Fruit fly (Drosophila melanogaster): Measurements from ENCODE around the gene Gr28a.

The Gr28a gene

dm6 chr2L:7419408-7420304 is 34.4 kb downstream of the Gr28a start:
- TF ChIP-seq CG8478 (optimal IDR thresholded peaks at IDR 0.05), result no peak
- peak; percentile 85 to 90 for TF ChIP-seq CTCF (optimal IDR thresholded peaks at IDR 0.05)

DNA sequence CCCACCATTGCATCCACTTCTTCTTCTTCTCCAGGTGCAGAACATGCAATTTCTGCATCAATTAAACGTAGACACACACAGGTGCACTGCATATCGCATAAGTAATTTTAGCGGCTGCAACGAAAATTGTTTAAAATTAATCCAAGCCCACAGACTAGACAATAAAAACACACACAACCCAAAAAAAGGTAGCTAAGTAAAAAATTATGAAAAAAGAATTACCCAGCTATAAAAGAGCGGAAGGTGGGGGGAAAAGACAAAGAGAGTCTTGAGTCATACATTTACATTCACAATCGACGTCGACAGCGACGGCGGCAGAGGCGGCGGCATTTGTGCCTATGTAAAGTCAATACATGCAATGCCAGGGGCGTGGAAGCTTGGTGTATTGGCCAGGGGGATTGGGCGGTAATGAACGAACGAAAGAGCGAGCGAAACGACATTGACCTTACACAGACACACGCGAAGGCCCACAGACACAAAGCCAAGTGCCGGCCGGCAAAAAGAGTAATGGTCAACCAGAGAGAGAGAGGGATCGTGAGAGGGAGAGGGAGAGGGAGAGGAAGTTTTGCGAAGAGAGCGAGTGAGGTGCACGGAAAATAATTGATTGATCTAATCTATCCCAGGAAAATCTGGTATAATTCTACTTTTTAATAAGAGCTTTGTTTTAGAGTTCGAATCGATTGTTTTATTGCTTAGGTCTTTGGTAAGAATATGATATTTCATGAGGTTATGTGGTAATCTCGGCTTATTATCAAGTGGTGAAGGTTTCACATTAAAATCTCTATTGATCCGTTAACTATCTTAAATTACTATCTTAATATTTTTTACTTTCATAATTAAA is 35.6 kb downstream of the Gr28a start:
- TF ChIP-seq CTCF (optimal IDR thresholded peaks at IDR 0.05) (no peak), CG8478 (optimal IDR thresholded peaks at IDR 0.05) (no peak)

DNA sequence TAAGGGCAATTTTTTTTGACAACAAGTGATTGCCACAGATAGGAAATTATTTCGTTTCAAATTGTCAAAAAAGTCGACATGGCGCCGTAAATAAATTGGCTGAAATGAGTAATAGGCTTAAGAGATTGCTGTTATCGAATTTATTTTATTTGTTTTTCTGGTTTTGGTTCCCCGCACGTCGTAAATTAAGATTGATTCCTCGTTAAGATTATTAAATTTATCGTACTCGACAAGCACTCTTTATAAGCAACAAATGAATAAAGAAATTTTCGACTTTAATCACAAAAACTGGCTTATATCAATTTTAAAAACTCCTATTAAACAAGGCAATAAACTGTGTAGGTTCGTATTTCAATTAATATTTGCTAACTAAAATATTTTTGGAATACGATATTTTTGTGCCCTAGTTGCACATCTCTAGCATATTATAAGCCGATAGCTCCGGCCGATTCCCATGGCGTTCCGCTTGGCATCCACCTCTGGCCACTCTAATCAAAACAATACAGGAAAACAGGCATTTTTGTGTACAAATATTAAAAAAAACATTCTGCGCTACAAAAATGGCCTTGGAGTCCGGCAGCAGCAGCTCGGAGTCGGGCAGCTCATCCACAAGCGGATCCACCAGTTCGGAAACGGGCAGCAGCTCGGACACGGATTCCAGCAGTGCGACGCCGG is 41.9 kb downstream of the Gr28a start, which contains the start of gene chm:
Gene chm (plus strand): TSS at position 471 of the 675 bp plus-strand sequence.
- TF ChIP-seq CG8478 (optimal IDR thresholded peaks at IDR 0.05) (no peak), CTCF (optimal IDR thresholded peaks at IDR 0.05) (peak in 1 of 2 experiments; percentile 36)

dm6 chr2L:7410609-7411008 is 43.4 kb downstream of the Gr28a start, which contains the start of gene CG15818:
Gene CG15818, plus strand, starts transcription at chr2L:7410909.
- TF ChIP-seq CTCF (optimal IDR thresholded peaks at IDR 0.05), result no peak
- no peak for TF ChIP-seq CG8478 (optimal IDR thresholded peaks at IDR 0.05)

DNA sequence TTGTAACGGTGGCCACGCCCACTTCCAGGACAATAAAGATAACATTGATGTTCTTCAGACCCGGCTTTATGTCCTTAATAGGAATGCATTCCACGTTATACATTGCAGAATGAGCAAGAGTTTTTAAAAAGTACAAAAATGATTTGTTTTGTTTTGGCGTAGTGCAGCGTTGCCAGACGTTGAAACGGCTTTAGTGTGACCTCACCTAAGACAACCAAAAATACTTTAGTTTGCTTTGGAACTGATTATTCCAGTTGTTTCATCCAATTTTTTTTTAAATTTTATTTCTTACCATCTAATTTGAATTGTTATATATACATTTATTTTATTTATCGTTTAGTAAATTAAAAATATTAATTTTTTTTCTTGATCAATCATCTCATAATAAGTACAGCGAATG is 44.4 kb downstream of the Gr28a start, which contains the start of gene CG5181:
Gene CG5181 (minus strand): TSS at position 208 of the 400 bp plus-strand sequence.
- no peak for TF ChIP-seq CTCF (optimal IDR thresholded peaks at IDR 0.05)
- TF ChIP-seq CG8478 (optimal IDR thresholded peaks at IDR 0.05), result no peak

- no peak for TF ChIP-seq CTCF (optimal IDR thresholded peaks at IDR 0.05)
- no peak for TF ChIP-seq CG8478 (optimal IDR thresholded peaks at IDR 0.05)
These were observed 45.0 kb downstream of the Gr28a start for dm6 chr2L:7409007-7409406.

DNA sequence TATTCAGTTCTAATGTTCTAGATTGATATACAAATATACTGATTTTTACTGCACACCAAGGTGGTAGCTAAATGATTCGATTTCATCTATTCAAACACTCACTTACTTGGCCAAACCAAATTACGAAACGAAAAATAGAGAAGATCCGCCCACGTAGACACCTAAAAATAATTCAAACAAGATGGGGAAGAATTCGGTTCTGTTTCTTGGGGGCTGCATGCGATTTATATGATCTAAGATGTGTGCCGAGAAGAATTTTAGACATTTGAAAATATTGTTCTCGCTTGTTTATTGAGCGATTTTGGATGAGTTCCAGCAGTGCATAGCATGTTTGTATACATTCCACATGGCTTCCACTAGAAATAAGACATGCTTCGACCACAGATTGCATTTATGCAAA is 46.4 kb downstream of the Gr28a start:
- no peak for TF ChIP-seq CTCF (optimal IDR thresholded peaks at IDR 0.05)
- TF ChIP-seq CG8478 (optimal IDR thresholded peaks at IDR 0.05), result no peak

- TF ChIP-seq CTCF (optimal IDR thresholded peaks at IDR 0.05) (no peak), CG8478 (optimal IDR thresholded peaks at IDR 0.05) (no peak)
These were observed 49.1 kb downstream of the Gr28a start, which contains the start of gene CG5177 for dm6 chr2L:7404923-7405322. Gene CG5177, plus strand, starts transcription at chr2L:7405227.

Data from S2 (cell line).